Worm (Caenorhabditis elegans) whole organism, L4 larva: ENCODE measurements around the gene F36H1.12.

ENCODE experiments used
- Y48G9A.11 ChIP-seq: fragments of 200-800 bp; sonication (Bioruptor generic); IDR thresholded peaks from 2 replicates; pipeline ENCODE4 v1.3.6; 2022; ENCODE audit warnings: missing genetic modification reagents, missing genetic modification characterization, missing compliant biosample characterization
- Y75B8A.6 ChIP-seq: fragments of 200-800 bp; sonication (Bioruptor generic); IDR thresholded peaks from 2 replicates; pipeline ENCODE4 v1.3.6; 2022; ENCODE audit warnings: missing genetic modification reagents, missing genetic modification characterization, missing compliant biosample characterization
- daf-8 ChIP-seq: fragments of 200-800 bp; sonication (Bioruptor generic); IDR thresholded peaks from 2 replicates; pipeline ENCODE4 v1.3.6; 2022; ENCODE audit warnings: missing genetic modification characterization, missing compliant biosample characterization
- dpl-1 ChIP-seq: fragments of 150-350 bp; optimal IDR thresholded peaks from 2 replicates; lab custom pipeline; 2014; ENCODE audit warnings: missing biosample characterization, missing genetic modification reagents, missing genetic modification characterization
- duxl-1 ChIP-seq: sonication (generic microtip); optimal IDR thresholded peaks from 2 replicates; lab custom pipeline; 2016; ENCODE audit warnings: mild to moderate bottlenecking, missing genetic modification characterization, moderate library complexity, missing compliant biosample characterization; ENCODE audit not compliant: poor library complexity
- fos-1 ChIP-seq: fragments of 150-350 bp; optimal IDR thresholded peaks from 2 replicates; lab custom pipeline; 2014; ENCODE audit warnings: missing biosample characterization, missing genetic modification characterization
- madf-9 ChIP-seq: fragments of 200-800 bp; sonication (Bioruptor generic); conservative IDR thresholded peaks from 2 replicates; pipeline ENCODE4 v1.3.6; 2022; ENCODE audit warnings: missing genetic modification reagents, missing genetic modification characterization, missing compliant biosample characterization
- nhr-28 ChIP-seq: fragments of 150-350 bp; optimal IDR thresholded peaks from 2 replicates; lab custom pipeline; 2014; ENCODE audit warnings: missing biosample characterization, missing genetic modification characterization
- nhr-76 ChIP-seq: fragments of 150-350 bp; optimal IDR thresholded peaks from 2 replicates; lab custom pipeline; 2014; ENCODE audit warnings: missing biosample characterization, missing genetic modification characterization
- nhr-77 ChIP-seq: fragments of 150-350 bp; optimal IDR thresholded peaks from 2 replicates; lab custom pipeline; 2014; ENCODE audit warnings: missing biosample characterization, missing genetic modification characterization
- pqm-1 ChIP-seq: sonication (generic microtip); optimal IDR thresholded peaks from 2 replicates; lab custom pipeline; 2017; ENCODE audit warnings: missing biosample characterization, missing genetic modification characterization
- skn-1 ChIP-seq: fragments of 150-350 bp; optimal IDR thresholded peaks from 2 replicates; lab custom pipeline; 2014; ENCODE audit warnings: missing biosample characterization, missing genetic modification characterization
- ztf-11 ChIP-seq: fragments of 150-350 bp; optimal IDR thresholded peaks from 2 replicates; lab custom pipeline; 2014; ENCODE audit warnings: missing biosample characterization, missing genetic modification characterization

ce11 chrIV:11006868-11007267, 46.6 kb downstream of the F36H1.12 start:
- TF ChIP-seq skn-1 (tag; lab: Kevin White, UChicago) (no peak), nhr-77 (tag; lab: Kevin White, UChicago) (no peak), ztf-11 (tag; lab: Kevin White, UChicago) (no peak), Y48G9A.11 (GFP tag; lab: Robert Waterston, UW) (no peak), daf-8 (GFP tag; lab: Robert Waterston, UW) (no peak), dpl-1 (GFP tag; lab: Kevin White, UChicago) (no peak), nhr-28 (peak; percentile 18), fos-1 (tag; lab: Kevin White, UChicago) (no peak), pqm-1 (tag; lab: Kevin White, UChicago) (no peak), Y75B8A.6 (GFP tag; lab: Robert Waterston, UW) (no peak), madf-9 (GFP tag; lab: Robert Waterston, UW) (no peak), duxl-1 (tag; lab: Kevin White, UChicago) (no peak), nhr-76 (tag; lab: Kevin White, UChicago) (no peak)
